Fruit fly (Drosophila melanogaster): ENCODE data around the gene CG14325.

The CG14325 gene

DNA sequence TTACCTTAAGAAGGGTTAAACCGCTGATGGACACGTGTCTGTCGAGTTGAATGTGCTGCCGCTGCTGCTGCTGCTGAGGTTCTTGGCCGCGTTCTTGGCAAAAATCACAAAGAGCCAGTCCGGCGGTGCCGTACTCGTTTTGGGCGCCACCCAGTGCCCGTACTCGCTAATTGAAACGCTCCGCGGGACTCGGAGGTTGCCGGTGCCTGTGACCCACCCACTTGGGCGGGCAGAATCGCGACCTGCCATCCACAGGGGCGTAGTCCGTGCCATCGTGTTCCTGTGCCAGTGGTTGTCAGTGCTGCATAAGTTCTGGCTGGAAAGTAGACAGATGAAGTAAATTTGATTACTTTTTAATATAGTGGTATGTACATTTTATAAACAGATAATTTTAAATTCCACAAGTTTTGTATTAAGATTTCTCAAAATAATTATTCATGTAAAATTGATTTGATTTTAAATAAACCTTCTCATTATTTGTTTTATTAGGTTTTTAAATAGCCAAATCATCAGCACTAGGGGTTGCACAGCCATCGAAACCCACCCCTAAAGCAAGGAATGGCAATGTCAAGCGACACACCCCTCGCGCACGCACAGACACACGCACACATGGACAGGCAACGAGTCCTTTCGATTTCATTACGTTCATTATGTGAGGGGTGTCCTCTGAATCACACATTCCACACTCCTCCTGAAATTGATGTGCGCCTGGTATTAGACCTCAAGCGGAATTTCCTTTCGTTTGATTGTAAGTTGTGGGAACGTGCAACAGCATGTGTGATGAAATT, 21.9 kb upstream of the CG14325 start (continued):
- no peak for TF ChIP-seq NfI (GFP tag; optimal IDR thresholded peaks at IDR 0.05)
- TF ChIP-seq mld (GFP tag; IDR thresholded peaks at IDR 0.05; ENCODE audit: partially characterized antibody): no peak
- TF ChIP-seq dm (GFP tag; optimal IDR thresholded peaks at IDR 0.05): no peak
- no peak for TF ChIP-seq zfh1 (GFP tag; IDR thresholded peaks at IDR 0.05)
- TF ChIP-seq sc (optimal IDR thresholded peaks at IDR 0.05): no peak
- no peak for TF ChIP-seq sc (GFP tag; optimal IDR thresholded peaks at IDR 0.05)
- no peak for TF ChIP-seq CG10565 (GFP tag; optimal IDR thresholded peaks at IDR 0.05)
- no peak for TF ChIP-seq Camta (GFP tag; optimal IDR thresholded peaks at IDR 0.05)
- no peak for TF ChIP-seq CG10431 (GFP tag; optimal IDR thresholded peaks at IDR 0.05)
- TF ChIP-seq repo (GFP tag; optimal IDR thresholded peaks at IDR 0.05): no peak
- TF ChIP-seq Hr78 (GFP tag; optimal IDR thresholded peaks at IDR 0.05): no peak
- TF ChIP-seq ap (GFP tag; IDR thresholded peaks at IDR 0.05): no peak
- peak; percentile 74 for TF ChIP-seq Blimp-1 (GFP tag; optimal IDR thresholded peaks at IDR 0.05)
- no peak for TF ChIP-seq D19A (tag; optimal IDR thresholded peaks at IDR 0.05)
- TF ChIP-seq twi (tag; optimal IDR thresholded peaks at IDR 0.05): peak; percentile 52
- no peak for TF ChIP-seq MTF-1 (GFP tag; optimal IDR thresholded peaks at IDR 0.05; ENCODE audit: borderline replicate concordance)
- TF ChIP-seq wek (GFP tag; optimal IDR thresholded peaks at IDR 0.05): no peak
- TF ChIP-seq CG18619 (GFP tag; optimal IDR thresholded peaks at IDR 0.05): peak; percentile 11
- no peak for TF ChIP-seq E2f2 (GFP tag; IDR thresholded peaks at IDR 0.05)
- no peak for TF ChIP-seq trh (GFP tag; optimal IDR thresholded peaks at IDR 0.05)
- no peak for TF ChIP-seq CG8944 (GFP tag; optimal IDR thresholded peaks at IDR 0.05)
- TF ChIP-seq lab (GFP tag; optimal IDR thresholded peaks at IDR 0.05): peak; percentile 40
- peak; percentile 8 for TF ChIP-seq trem (tag; optimal IDR thresholded peaks at IDR 0.05)
- no peak for TF ChIP-seq CG4617 (GFP tag; optimal IDR thresholded peaks at IDR 0.05; ENCODE audit: borderline replicate concordance)
- no peak for TF ChIP-seq Spps (tag; optimal IDR thresholded peaks at IDR 0.05)
- peak; percentile 38; the same call in 1 of the 2 replicates for TF ChIP-seq unc-4 (GFP tag; IDR thresholded peaks at IDR 0.05; ENCODE audit: partially characterized antibody)
- TF ChIP-seq ab (GFP tag; optimal IDR thresholded peaks at IDR 0.05): no peak
- TF ChIP-seq esg (GFP tag; conservative IDR thresholded peaks at IDR 0.05): no peak
- no peak for TF ChIP-seq cas (GFP tag; IDR thresholded peaks at IDR 0.05)
- peak in 1 of 2 experiments; percentile 22 for TF ChIP-seq insv (GFP tag; optimal IDR thresholded peaks at IDR 0.05)
- no peak for TF ChIP-seq CG17328 (GFP tag; IDR thresholded peaks at IDR 0.05)
- TF ChIP-seq Sry-β (GFP tag; optimal IDR thresholded peaks at IDR 0.05): peak; percentile 94
- no peak for TF ChIP-seq Drgx (GFP tag; IDR thresholded peaks at IDR 0.05)
- peak; percentile 32; the same call in 1 of the 2 replicates for TF ChIP-seq wor (GFP tag; IDR thresholded peaks at IDR 0.05)
- no peak for TF ChIP-seq CG10654 (GFP tag; optimal IDR thresholded peaks at IDR 0.05)
- no peak for TF ChIP-seq odd (GFP tag; optimal IDR thresholded peaks at IDR 0.05)
- TF ChIP-seq crp (GFP tag; optimal IDR thresholded peaks at IDR 0.05): no peak
- no peak for TF ChIP-seq usp (GFP tag; optimal IDR thresholded peaks at IDR 0.05)
- TF ChIP-seq br (optimal IDR thresholded peaks at IDR 0.05): no peak
- TF ChIP-seq amos (GFP tag; IDR thresholded peaks at IDR 0.05; ENCODE audit: partially characterized antibody): no peak
- TF ChIP-seq CG31441 (GFP tag; IDR thresholded peaks at IDR 0.05): 0 out of 2 replicates have a peak, but pooled peaks have one; percentile 18
- peak; percentile 20 for TF ChIP-seq CG12299 (tag; optimal IDR thresholded peaks at IDR 0.05)
- no peak for TF ChIP-seq CG17912 (GFP tag; optimal IDR thresholded peaks at IDR 0.05)
- TF ChIP-seq CG9727 (GFP tag; optimal IDR thresholded peaks at IDR 0.05): peak; percentile 40
- TF ChIP-seq Hey (tag; optimal IDR thresholded peaks at IDR 0.05): peak; percentile 33
- TF ChIP-seq CG13123 (GFP tag; optimal IDR thresholded peaks at IDR 0.05): no peak
- no peak for TF ChIP-seq otp (GFP tag; IDR thresholded peaks at IDR 0.05)
- peak; percentile 84 for TF ChIP-seq pros (GFP tag; optimal IDR thresholded peaks at IDR 0.05)
- no peak for TF ChIP-seq disco-r (GFP tag; optimal IDR thresholded peaks at IDR 0.05)
